Worm (Caenorhabditis elegans) whole organism, dauer: Measurements from ENCODE around the gene lbp-7.

ENCODE experiments used
- unc-62 ChIP-seq: sonication (generic microtip); optimal IDR thresholded peaks from 2 replicates; lab custom pipeline; 2017; ENCODE audit warnings: missing biosample characterization, missing genetic modification reagents, missing genetic modification characterization

lbp-7 gene

DNA sequence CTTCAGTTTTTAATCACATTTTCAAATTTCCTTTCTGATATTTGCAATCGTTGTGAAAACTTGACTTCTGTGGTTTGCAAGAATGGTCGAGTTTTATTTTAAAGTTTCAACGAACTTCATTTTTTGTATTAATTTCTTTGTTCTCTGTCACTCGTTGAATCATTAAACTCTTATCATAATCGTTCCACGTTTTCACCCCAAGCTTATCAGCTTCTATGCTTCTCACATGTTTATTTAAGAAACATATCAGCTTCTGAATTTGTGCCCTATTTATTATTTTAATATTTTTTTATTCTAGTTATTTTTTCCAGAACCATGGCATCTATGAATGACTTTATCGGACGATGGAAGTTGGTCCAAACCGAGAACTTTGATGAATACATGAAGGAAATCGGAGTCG, at the start of gene lbp-7:
Gene lbp-7, plus strand, starts transcription at position 312 of the 400 bp plus-strand sequence.
- no peak for TF ChIP-seq unc-62 (GFP tag; lab: Kevin White, UChicago)

DNA sequence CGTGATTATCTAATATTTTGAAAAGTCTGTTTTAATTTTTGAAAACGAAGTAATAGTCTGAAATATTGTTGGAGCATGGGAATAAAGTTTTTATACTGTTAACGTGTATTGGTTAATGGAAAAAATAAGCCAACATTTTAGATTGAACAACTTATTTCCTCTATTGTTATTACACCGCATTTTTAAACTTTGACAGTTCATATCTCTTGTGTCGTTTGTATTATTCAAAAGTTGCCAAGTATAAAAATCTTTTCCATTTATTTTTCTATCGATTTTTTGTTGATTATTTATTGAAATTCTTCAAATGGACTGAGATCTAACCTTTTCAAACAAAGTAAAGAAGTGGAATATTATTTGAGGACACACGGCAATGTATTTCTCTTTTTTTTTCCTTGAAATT, 48.5 kb upstream of the lbp-7 start, which contains the start of gene str-165:
Gene str-165, plus strand, starts transcription at position 301 of the 400 bp plus-strand sequence.
- TF ChIP-seq unc-62 (GFP tag; lab: Kevin White, UChicago), result no peak

DNA sequence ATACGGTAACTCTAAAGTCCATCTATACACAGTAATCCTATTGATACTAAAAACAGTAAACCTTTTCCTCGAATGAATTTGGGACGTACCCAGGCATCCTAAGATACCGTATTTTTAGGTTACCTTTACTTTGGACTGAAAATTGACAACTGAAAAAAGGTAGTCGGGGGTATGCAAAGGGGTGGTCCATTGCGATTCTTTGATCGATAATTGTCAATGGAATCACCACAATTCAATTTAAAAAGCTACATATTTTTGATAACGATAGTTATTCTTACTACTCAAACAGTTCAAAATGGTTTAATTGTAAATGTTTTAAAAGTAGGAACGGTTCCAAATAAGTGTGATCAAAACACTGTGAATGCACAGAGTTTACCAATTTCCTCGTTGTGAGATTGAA, 45.4 kb upstream of the lbp-7 start, which contains the start of gene srx-129:
Gene srx-129, plus strand, starts transcription at position 301 of the 400 bp plus-strand sequence.
- no peak for TF ChIP-seq unc-62 (GFP tag; lab: Kevin White, UChicago)

DNA sequence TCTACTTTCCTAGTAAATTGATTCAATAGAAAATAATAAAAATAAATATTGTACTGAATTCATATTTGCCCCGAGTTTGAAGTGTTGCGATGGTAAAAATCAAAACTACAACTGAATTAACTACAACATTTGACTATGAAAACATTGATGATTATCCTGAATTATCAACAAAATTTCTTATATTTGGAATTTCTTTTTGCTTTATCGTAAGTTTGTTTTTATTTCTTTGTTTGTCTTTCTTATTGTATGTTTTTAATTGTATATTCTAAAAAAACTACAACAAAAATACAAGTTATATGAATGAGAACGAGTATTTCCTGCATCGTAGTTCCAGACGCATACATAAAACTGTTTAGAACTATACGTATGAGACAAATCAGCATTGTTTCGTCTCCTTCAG, 42.2 kb upstream of the lbp-7 start, which contains the start of gene srx-128:
Gene srx-128, plus strand, starts transcription at position 301 of the 400 bp plus-strand sequence.
- no peak for TF ChIP-seq unc-62 (GFP tag; lab: Kevin White, UChicago)

DNA sequence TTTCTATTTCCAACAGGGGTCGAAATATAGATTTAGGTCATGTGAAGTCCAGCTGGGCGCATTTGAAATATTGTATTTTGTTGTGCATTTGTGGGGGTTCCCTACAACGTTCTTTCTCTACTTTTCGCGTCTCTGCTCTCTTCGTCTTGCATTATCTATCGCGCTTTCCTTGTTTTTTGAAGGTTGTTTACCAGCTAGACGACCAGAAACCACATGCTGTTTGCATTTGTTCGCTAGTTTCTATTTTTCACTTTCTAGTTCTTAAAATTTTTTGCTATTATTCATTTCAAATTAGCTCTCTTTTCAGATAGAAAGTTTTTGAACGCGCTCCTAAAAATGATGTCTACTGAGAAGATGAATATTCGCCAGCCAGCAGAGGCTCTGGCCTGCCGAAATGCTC, 39.9 kb upstream of the lbp-7 start, which contains the start of gene F55B12.10:
Gene F55B12.10, plus strand, starts transcription at position 301 of the 400 bp plus-strand sequence.
- no peak for TF ChIP-seq unc-62 (GFP tag; lab: Kevin White, UChicago)

DNA sequence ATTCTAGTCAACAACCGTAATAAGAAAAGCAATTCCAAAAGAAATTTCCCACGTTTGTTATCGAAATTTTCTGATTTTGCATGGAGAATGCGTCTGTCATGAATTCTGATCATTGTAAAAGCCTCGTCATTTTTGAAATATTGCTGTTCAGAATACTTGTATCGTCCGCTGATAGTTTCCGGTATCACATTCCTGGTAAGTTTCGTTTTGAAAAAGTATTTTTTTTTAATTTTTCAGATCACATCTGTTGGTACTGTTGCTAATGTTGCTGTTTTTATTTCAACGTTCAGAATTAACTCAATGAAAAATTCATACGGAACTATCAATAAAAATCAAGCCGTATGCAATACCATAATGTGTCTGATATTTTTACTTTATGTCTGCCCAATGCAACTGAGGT, 38.4 kb upstream of the lbp-7 start, which contains the start of gene srx-17:
Gene srx-17, plus strand, starts transcription at position 301 of the 400 bp plus-strand sequence.
- no peak for TF ChIP-seq unc-62 (GFP tag; lab: Kevin White, UChicago)

DNA sequence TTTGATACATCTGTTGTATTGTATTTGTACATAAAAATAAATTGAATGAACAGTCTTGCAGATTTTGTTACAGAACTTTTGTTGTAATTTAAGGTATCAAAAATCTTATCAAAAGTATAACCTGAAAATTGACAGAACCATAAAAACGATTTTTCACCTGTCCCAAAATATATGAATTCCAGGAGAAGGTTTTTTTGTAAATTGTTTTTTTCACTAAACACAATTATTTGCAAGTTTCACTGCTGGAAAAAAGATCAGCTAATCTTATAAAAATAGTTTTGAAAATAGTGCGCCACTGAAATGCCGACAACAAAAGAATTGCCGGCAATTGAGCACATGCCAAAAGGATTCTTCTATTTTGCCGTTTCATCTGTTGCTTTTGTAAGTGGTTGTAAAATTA, 36.2 kb upstream of the lbp-7 start, which contains the start of gene srx-130:
Gene srx-130, plus strand, starts transcription at position 301 of the 400 bp plus-strand sequence.
- TF ChIP-seq unc-62 (GFP tag; lab: Kevin White, UChicago), result no peak

DNA sequence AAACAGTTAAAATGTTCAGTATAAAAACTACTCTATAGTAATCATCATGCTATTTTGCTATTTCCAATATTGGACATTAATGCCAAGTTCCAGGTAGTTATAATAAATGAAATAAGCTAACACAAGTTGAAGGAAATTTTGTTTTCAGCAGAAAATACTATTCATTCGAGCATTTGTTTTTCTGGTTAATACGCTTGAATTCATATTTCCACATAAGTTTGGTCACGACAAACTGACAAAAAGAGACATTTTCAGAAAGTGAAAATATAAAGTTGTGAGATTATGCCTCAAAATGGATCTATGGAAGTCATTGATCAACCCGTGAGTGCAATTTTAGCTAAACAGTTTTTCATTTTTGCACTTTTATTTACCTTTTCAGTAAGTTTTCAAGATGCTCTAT, 34.2 kb upstream of the lbp-7 start, which contains the start of gene srx-131:
Gene srx-131, plus strand, starts transcription at position 301 of the 400 bp plus-strand sequence.
- no peak for TF ChIP-seq unc-62 (GFP tag; lab: Kevin White, UChicago)

DNA sequence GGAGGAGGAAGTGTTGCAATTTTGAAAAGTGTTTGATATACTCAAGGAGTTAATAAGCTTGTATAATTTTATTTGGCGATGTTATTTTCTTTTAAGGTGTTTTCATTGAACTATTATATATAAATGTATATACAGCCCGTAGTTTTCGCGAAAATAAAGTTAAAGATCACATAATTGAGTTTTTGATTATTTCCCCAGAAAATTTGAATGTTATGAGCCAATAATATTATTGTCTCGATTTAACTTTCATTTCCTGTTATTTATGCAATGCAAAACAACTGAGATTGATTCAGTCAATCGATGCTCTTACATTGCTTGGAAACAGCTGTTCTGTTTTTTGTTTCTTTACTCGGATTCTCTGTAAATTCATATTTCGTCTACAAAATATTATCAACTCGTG, 31.0 kb upstream of the lbp-7 start, which contains the start of gene srx-133:
Gene srx-133, plus strand, starts transcription at position 301 of the 400 bp plus-strand sequence.
- no peak for TF ChIP-seq unc-62 (GFP tag; lab: Kevin White, UChicago)

DNA sequence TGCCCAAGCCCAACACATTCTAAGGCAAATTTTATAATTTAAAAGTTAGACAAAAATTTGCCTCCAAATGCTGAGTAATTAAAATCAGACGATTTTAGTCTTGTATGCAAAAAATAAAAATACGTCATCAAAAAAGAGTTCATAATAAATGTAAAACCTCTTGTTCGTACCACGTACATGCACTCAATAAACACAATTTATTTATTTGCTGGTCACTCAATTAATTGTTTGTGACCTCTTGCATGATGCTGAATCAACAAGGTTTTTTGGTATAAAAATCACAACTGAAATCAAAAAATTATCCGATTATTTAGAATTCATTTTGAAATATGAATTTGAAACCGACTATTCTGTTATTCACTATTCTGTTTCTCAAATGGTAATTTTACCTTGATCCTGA, 29.2 kb upstream of the lbp-7 start, which contains the start of gene hpx-2:
Gene hpx-2, plus strand, starts transcription at position 301 of the 400 bp plus-strand sequence.
- no peak for TF ChIP-seq unc-62 (GFP tag; lab: Kevin White, UChicago)

DNA sequence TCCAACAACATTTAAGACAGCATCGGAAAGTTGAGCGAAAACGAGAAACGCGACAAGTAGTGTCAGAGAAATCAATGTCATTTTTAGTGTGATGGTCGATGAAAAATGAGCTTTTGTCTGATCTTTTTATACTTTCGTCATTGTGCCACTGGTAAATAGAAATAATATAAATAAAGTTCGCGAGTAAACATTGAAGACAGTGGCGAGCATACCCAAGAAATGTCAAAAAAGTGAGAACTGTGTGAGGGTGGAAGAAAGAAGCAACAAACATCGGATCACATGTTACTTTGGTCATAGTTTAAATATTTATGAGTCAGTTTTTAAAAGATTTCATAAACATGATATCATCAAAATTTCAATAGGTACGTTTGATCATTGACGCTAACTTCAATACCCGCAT, 25.0 kb upstream of the lbp-7 start, which contains the start of gene ttr-21:
Gene ttr-21, minus strand, starts transcription at position 100 of the 400 bp plus-strand sequence.
- TF ChIP-seq unc-62 (GFP tag; lab: Kevin White, UChicago), result no peak

DNA sequence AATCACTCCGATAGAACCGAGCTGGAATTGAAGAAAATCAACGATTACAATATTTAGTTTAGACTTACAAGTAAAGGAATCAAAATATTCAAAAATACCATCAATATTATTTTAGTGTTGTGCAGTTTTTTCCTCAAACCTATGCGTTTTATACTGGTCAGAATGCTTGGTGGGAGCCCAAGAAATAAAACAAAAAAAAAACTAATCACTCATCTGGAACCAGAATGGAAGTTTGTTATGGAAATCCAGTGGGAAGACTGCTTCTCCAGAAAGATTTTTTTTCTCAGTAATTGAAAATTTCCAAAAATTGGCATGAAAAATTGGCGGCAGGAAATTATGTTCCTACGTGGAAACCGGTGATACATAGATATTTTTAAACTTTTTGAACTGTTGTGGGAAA, 23.0 kb upstream of the lbp-7 start, which contains the start of gene srx-134:
Gene srx-134, minus strand, starts transcription at position 101 of the 400 bp plus-strand sequence.
- no peak for TF ChIP-seq unc-62 (GFP tag; lab: Kevin White, UChicago)

DNA sequence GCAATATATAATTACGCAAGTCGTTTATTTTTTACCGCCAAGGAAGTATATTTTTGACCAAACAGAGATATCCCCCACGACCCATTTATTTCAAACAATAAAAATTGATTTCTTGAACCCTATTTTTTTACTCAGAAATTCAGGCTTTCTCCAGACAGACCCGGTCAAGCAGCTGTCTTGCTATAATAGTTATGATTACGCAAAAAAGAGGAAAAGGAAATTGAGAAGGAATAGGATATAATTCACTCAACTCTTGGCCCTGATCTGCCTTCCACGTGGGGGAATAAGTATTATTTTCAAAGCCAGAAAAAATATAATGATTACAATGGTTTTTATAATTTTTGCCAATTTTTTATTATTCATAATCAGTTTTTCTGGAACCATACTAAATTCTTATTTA, 22.2 kb upstream of the lbp-7 start, which contains the start of gene srx-136:
Gene srx-136, plus strand, starts transcription at position 301 of the 400 bp plus-strand sequence.
- no peak for TF ChIP-seq unc-62 (GFP tag; lab: Kevin White, UChicago)

DNA sequence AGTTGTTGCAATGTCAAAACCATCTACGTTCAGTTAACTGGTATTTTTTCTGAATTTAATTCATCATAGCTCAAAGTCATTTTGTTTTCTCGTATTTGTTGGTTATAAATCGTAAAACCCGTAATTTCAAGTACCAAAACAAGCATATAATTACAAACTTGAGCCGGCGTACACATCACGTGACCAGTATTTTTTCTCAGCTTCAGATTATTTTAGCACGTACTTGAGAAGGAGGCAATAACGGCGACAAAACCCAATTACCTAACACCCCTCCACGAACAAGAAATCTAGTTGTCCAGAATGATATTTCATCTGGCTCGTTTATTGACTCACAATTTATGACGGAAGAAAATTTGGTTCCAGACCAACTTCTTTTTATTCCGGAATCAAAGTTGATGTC, 20.4 kb upstream of the lbp-7 start, which contains the start of gene srx-135:
Gene srx-135, plus strand, starts transcription at position 301 of the 400 bp plus-strand sequence.
- no peak for TF ChIP-seq unc-62 (GFP tag; lab: Kevin White, UChicago)

DNA sequence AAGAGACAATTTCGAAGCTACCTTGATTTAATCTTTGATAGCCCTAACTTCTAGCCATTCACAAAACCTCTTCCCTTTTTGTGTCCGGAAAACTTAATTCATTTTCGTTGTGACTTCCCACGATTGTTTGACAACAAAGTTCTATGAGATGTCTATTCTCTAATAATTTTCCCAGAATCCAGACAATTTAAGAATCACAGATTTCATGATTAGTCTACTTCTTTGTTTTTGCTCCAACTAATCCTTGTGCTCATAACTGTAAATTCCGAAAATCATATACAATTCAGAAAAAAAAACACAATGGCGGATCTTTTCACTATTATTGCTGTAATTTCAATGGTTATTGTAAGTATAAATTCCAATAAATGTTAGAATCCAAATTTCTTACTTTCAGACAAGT, 16.8 kb upstream of the lbp-7 start, which contains the start of gene srx-137:
Gene srx-137, plus strand, starts transcription at position 301 of the 400 bp plus-strand sequence.
- TF ChIP-seq unc-62 (GFP tag; lab: Kevin White, UChicago), result no peak

DNA sequence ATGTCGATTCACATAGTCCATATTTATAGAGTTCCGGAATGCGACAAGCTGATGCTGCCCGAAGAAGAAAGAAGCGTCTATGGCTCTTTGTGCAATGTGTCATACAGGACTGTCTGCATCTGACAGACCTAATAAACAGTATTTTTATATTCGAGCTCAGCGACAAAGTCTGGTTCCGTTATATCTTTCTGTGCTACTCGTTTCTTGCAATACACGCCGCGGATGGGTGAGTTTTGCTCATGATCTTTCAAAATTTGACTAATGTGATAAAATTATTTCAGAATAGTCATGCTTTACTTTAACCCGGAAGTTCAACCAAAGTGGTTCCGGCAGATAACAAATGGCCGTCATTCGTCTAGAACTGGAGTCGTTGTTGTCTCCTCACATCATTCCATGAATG, 15.7 kb upstream of the lbp-7 start:
- no peak for TF ChIP-seq unc-62 (GFP tag; lab: Kevin White, UChicago)
